Worm (Caenorhabditis elegans): Measurements from ENCODE around the gene srsx-32.
"Not testable (repeated sequence)": the region's sequence is repeated elsewhere in the genome, so short reads cannot be mapped to it uniquely, and the experiment has no call there.

- TF ChIP-seq nhr-237 (tag; optimal IDR thresholded peaks at IDR 0.05); unc-39 (tag; optimal IDR thresholded peaks at IDR 0.05); ctbp-1 (GFP tag; IDR thresholded peaks at IDR 0.05); ceh-82 (tag; optimal IDR thresholded peaks at IDR 0.05); fos-1 (tag; optimal IDR thresholded peaks at IDR 0.05): not testable (repeated sequence)
Measured at ce11 chrV:7062790-7063189, 45.6 kb downstream of the srsx-32 start, which contains the start of gene tmem-258.
